Worm (Caenorhabditis elegans) whole organism, L1 larva: ENCODE measurements around the gene msp-64.
"Not testable (repeated sequence)": the region's sequence is repeated elsewhere in the genome, so short reads cannot be mapped to it uniquely, and the experiment has no call there.

Experiments used
- alr-1 ChIP-seq: fragments of 200-800 bp; sonication (Bioruptor generic); optimal IDR thresholded peaks from 2 replicates; lab custom pipeline; 2018; ENCODE audit warnings: borderline replicate concordance, mild to moderate bottlenecking, missing genetic modification characterization, missing compliant biosample characterization
- ceh-82 ChIP-seq, 3 experiments: fragments of 150-350 bp in 1 of 3; sonication (generic microtip) in 2 of 3; optimal IDR thresholded peaks; 2 replicates each; lab custom pipeline; 2014 to 2017; ENCODE audit warnings: missing biosample characterization in 3 of 3, missing genetic modification characterization in 3 of 3
- ces-1 ChIP-seq: fragments of 150-350 bp; optimal IDR thresholded peaks from 2 replicates; lab custom pipeline; 2014; ENCODE audit warnings: missing biosample characterization, missing genetic modification reagents, missing genetic modification characterization
- efl-1 ChIP-seq, 4 experiments: fragments of 150-350 bp; optimal IDR thresholded peaks in 3 of 4; peaks in 1 of 4; 1 replicate in 1 of 4; 2 replicates in 3 of 4; lab custom pipeline; 2014; ENCODE audit warnings: missing biosample characterization in 2 of 4, missing genetic modification characterization in 2 of 4, missing genetic modification reagents in 2 of 4
- egl-27 ChIP-seq, 2 experiments: fragments of 150-350 bp in 1 of 2; sonication (generic microtip); optimal IDR thresholded peaks; 3 replicates each; lab custom pipeline; 2017 to 2018; ENCODE audit warnings: missing biosample characterization in 2 of 2, missing genetic modification characterization in 2 of 2, missing genetic modification reagents in 2 of 2
- fkh-10 ChIP-seq: sonication (generic microtip); optimal IDR thresholded peaks from 2 replicates; lab custom pipeline; 2017; ENCODE audit warnings: missing biosample characterization, missing genetic modification reagents, missing genetic modification characterization
- hlh-4 ChIP-seq: sonication (generic microtip); optimal IDR thresholded peaks from 2 replicates; lab custom pipeline; 2016; ENCODE audit warnings: mild to moderate bottlenecking, missing genetic modification characterization, missing compliant biosample characterization
- lin-39 ChIP-seq: fragments of 150-350 bp; optimal IDR thresholded peaks from 2 replicates; lab custom pipeline; 2014; ENCODE audit warnings: missing biosample characterization, missing genetic modification reagents, missing genetic modification characterization
- nhr-12 ChIP-seq: sonication (generic microtip); optimal IDR thresholded peaks from 2 replicates; lab custom pipeline; 2017; ENCODE audit warnings: missing biosample characterization, missing genetic modification characterization
- nhr-20 ChIP-seq: sonication (generic microtip); optimal IDR thresholded peaks from 2 replicates; lab custom pipeline; 2016; ENCODE audit warnings: mild to moderate bottlenecking, missing genetic modification characterization, missing compliant biosample characterization
- unc-62 ChIP-seq: fragments of 150-350 bp; optimal IDR thresholded peaks from 2 replicates; lab custom pipeline; 2014; ENCODE audit warnings: missing biosample characterization, missing genetic modification reagents, missing genetic modification characterization

DNA sequence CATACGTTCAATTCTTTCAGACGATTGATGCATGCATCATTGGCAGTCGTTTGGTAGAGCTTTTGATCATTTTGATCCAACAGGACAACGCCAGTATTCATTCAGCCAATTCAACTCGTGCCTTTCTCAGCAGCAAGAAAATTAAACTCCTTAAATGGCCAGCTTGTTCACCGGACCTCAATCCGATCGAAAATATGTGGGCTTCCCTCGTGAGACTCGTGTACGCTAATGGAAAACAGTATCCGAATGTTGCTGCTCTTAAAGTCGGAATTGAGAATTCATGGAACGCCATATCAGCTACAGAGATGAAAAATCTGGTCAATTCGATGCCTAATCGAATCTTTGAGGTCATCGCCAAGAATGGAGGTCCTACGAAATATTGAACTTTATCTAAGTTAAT, 5.3 kb upstream of the msp-64 start, which contains the start of gene wago-5:
- not testable (repeated sequence) for TF ChIP-seq hlh-4 (tag; lab: Kevin White, UChicago); alr-1 (tag; lab: Kevin White, UChicago); ceh-82 (tag; optimal IDR thresholded peaks at IDR 0.05; lab: Kevin White, UChicago); unc-62; fkh-10; nhr-20 (tag; lab: Kevin White, UChicago); efl-1 (optimal IDR thresholded peaks at IDR 0.05; lab: Kevin White, UChicago); efl-1 (GFP tag; optimal IDR thresholded peaks at IDR 0.05 in 1 of 2; lab: Kevin White, UChicago); lin-39 (tag; lab: Kevin White, UChicago); ces-1; egl-27 (tag; optimal IDR thresholded peaks at IDR 0.05; lab: Kevin White, UChicago); nhr-12 (tag; lab: Kevin White, UChicago)
